Worm (Caenorhabditis elegans) whole organism, late embryonic: Measurements from ENCODE around the gene K08D8.9.

ENCODE experiments used
- dve-1 ChIP-seq: sonication (generic microtip); optimal IDR thresholded peaks from 2 replicates; lab custom pipeline; 2017; ENCODE audit warnings: antibody characterized with exemption, mild to moderate bottlenecking, missing genetic modification characterization, missing compliant biosample characterization
- pha-4 ChIP-seq: fragments of 150-350 bp; optimal IDR thresholded peaks from 2 replicates; lab custom pipeline; 2018; ENCODE audit warnings: missing biosample characterization, missing genetic modification reagents, missing genetic modification characterization
- unc-55 ChIP-seq: sonication (generic microtip); optimal IDR thresholded peaks from 2 replicates; lab custom pipeline; 2017; ENCODE audit warnings: missing biosample characterization, missing genetic modification reagents, missing genetic modification characterization

ce11 chrIV:12900267-12900666 lies 775 bp downstream of the K08D8.9 start, which contains the start of gene K08D8.10:
- TF ChIP-seq dve-1 (tag; lab: Kevin White, UChicago) = no peak
- no peak for TF ChIP-seq unc-55
- no peak for TF ChIP-seq pha-4 (tag; lab: Kevin White, UChicago)
